Fruit fly (Drosophila melanogaster): Measurements from ENCODE around the gene CG3191.

CG3191 gene

DNA sequence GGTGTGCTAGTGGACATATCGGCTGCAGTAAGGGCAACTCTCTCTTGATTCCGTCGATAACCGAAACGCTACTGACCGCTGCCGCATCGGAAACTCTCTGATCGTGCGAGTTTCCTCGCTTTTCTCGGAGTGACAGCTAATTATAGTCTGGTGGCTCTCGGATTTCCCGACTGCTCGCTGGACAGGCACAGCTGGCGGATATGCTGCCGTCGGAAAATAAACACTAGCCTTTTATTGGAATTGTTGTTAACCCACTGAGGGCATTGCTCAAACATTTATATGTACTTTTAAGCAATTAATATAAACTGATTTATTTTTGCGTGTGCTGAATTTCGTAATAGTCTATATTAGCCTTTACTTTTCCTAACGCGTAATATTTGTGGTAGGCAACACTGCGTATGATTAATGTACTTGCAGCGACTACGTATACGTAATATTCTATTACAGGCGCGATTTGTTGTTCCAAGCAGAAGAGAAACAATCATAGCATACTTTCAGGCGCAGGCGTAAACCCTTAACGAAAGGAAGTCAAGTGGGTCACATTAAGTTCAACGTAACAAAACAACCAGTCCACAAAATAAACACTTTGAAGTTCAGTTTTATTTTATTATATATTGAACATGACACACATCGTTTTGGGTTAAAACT is 37.9 kb downstream of the CG3191 start, which contains the start of gene SmydA-8 (continued):
- no peak for TF ChIP-seq hkb (optimal IDR thresholded peaks at IDR 0.05)
- TF ChIP-seq hkb (GFP tag; IDR thresholded peaks at IDR 0.05), result 0 out of 2 replicates have a peak, but pooled peaks have one; percentile 10
- peak; percentile 98 for TF ChIP-seq CG9437 (GFP tag; optimal IDR thresholded peaks at IDR 0.05)
- no peak for TF ChIP-seq pzg (GFP tag; optimal IDR thresholded peaks at IDR 0.05)
- no peak for TF ChIP-seq CG11085 (GFP tag; IDR thresholded peaks at IDR 0.05)
- TF ChIP-seq CG6854 (GFP tag; optimal IDR thresholded peaks at IDR 0.05), result no peak
- TF ChIP-seq CG4854 (GFP tag; optimal IDR thresholded peaks at IDR 0.05), result no peak
- no peak for TF ChIP-seq dimm (GFP tag; IDR thresholded peaks at IDR 0.05)
- peak; percentile 57 for TF ChIP-seq CG10979 (tag; optimal IDR thresholded peaks at IDR 0.05)
- TF ChIP-seq en (GFP tag; optimal IDR thresholded peaks at IDR 0.05), result no peak
- no peak for TF ChIP-seq inv (GFP tag; IDR thresholded peaks at IDR 0.05; ENCODE audit: partially characterized antibody)
- no peak for TF ChIP-seq fd64A (GFP tag; optimal IDR thresholded peaks at IDR 0.05)
- TF ChIP-seq Med (GFP tag), result peak; percentile 27
- TF ChIP-seq Elba2 (GFP tag; optimal IDR thresholded peaks at IDR 0.05), result no peak
- TF ChIP-seq odd (GFP tag; optimal IDR thresholded peaks at IDR 0.05), result no peak
- no peak for TF ChIP-seq Hmx (GFP tag; optimal IDR thresholded peaks at IDR 0.05)
- no peak for TF ChIP-seq hth (optimal IDR thresholded peaks at IDR 0.05)
- no peak for TF ChIP-seq ewg (GFP tag; optimal IDR thresholded peaks at IDR 0.05)
- no peak for TF ChIP-seq onecut (GFP tag; IDR thresholded peaks at IDR 0.05)
- no peak for TF ChIP-seq gcm2 (GFP tag; optimal IDR thresholded peaks at IDR 0.05)
- no peak for TF ChIP-seq Dad (GFP tag; optimal IDR thresholded peaks at IDR 0.05)
- TF ChIP-seq CG8478 (optimal IDR thresholded peaks at IDR 0.05), result no peak
- no peak for TF ChIP-seq CG9876 (GFP tag; optimal IDR thresholded peaks at IDR 0.05)
- no peak for TF ChIP-seq NC2α (GFP tag; optimal IDR thresholded peaks at IDR 0.05)

dm6 chrX:2212327-2212820 is 39.4 kb downstream of the CG3191 start:
- TF ChIP-seq CG13624 (GFP tag; optimal IDR thresholded peaks at IDR 0.05) (no peak), Med (GFP tag) (peak; percentile 25), Blimp-1 (GFP tag; optimal IDR thresholded peaks at IDR 0.05) (peak; percentile 14), CG11504 (tag; optimal IDR thresholded peaks at IDR 0.05) (peak; percentile 6)

dm6 chrX:2208641-2209241 is 43.1 kb downstream of the CG3191 start:
- no peak; the same call in 1 of the 2 replicates for TF ChIP-seq esg (GFP tag; conservative IDR thresholded peaks at IDR 0.05)
- TF ChIP-seq amos (GFP tag; IDR thresholded peaks at IDR 0.05; ENCODE audit: partially characterized antibody), result no peak
- TF ChIP-seq slou (GFP tag; optimal IDR thresholded peaks at IDR 0.05), result no peak
- no peak for TF ChIP-seq CG13775 (GFP tag; optimal IDR thresholded peaks at IDR 0.05)
- no peak for TF ChIP-seq CG4360 (GFP tag; IDR thresholded peaks at IDR 0.05)
- no peak for TF ChIP-seq Dp (GFP tag; optimal IDR thresholded peaks at IDR 0.05)
- peak; percentile 24; the same call in 1 of the 2 replicates for TF ChIP-seq al (GFP tag; IDR thresholded peaks at IDR 0.05)
- TF ChIP-seq Asciz (GFP tag; optimal IDR thresholded peaks at IDR 0.05), result no peak
- no peak for TF ChIP-seq CG13123 (GFP tag; optimal IDR thresholded peaks at IDR 0.05)
- TF ChIP-seq CG43689 (GFP tag; IDR thresholded peaks at IDR 0.05), result no peak
- no peak for TF ChIP-seq Dll (GFP tag; IDR thresholded peaks at IDR 0.05; ENCODE audit: partially characterized antibody)
- no peak for TF ChIP-seq bbx (GFP tag; IDR thresholded peaks at IDR 0.05; ENCODE audit: partially characterized antibody)
- TF ChIP-seq CG11093 (GFP tag; IDR thresholded peaks at IDR 0.05), result no peak
- TF ChIP-seq dan (GFP tag; IDR thresholded peaks at IDR 0.05), result no peak
- TF ChIP-seq gem (tag; optimal IDR thresholded peaks at IDR 0.05), result no peak
- TF ChIP-seq peb (GFP tag; IDR thresholded peaks at IDR 0.05), result no peak
- TF ChIP-seq sim (GFP tag; IDR thresholded peaks at IDR 0.05), result no peak
- TF ChIP-seq NC2β (GFP tag; optimal IDR thresholded peaks at IDR 0.05), result no peak
- TF ChIP-seq pan (optimal IDR thresholded peaks at IDR 0.05), result no peak
- peak in 1 of 2 experiments; percentile 11 for TF ChIP-seq pan (GFP tag; optimal IDR thresholded peaks at IDR 0.05 in 1 of 2, IDR thresholded peaks at IDR 0.05 in 1 of 2)
- 0 out of 2 replicates have a peak, but pooled peaks have one; percentile 13 for TF ChIP-seq CG14014 (GFP tag; IDR thresholded peaks at IDR 0.05)
- no peak for TF ChIP-seq CG8281 (tag; optimal IDR thresholded peaks at IDR 0.05)

All from whole organism, embryonic.